Worm (Caenorhabditis elegans) whole organism, early embryonic: ENCODE data around the gene clec-160.

Experiments
- aly-1 ChIP-seq: sonication (generic microtip); optimal IDR thresholded peaks from 2 replicates; lab custom pipeline; 2016; ENCODE audit warnings: missing genetic modification characterization, missing compliant biosample characterization
- ama-1 ChIP-seq: fragments of 150-350 bp; optimal IDR thresholded peaks from 2 replicates; lab custom pipeline; 2014
- ceh-36 ChIP-seq: sonication (generic microtip); optimal IDR thresholded peaks from 2 replicates; lab custom pipeline; 2016; ENCODE audit warnings: missing genetic modification characterization, inconsistent platforms, missing compliant biosample characterization
- hnd-1 ChIP-seq: sonication (generic microtip); optimal IDR thresholded peaks from 2 replicates; lab custom pipeline; 2016; ENCODE audit warnings: missing genetic modification characterization, missing compliant biosample characterization
- pes-1 ChIP-seq: fragments of 200-800 bp; sonication (Bioruptor generic); IDR thresholded peaks from 2 replicates; pipeline ENCODE4 v1.3.6; 2022; ENCODE audit warnings: missing genetic modification reagents, missing genetic modification characterization, missing compliant biosample characterization
- scrt-1 ChIP-seq: fragments of 200-800 bp; sonication (Bioruptor generic); IDR thresholded peaks from 2 replicates; pipeline ENCODE4 v1.3.6; 2022; ENCODE audit warnings: missing genetic modification characterization, missing compliant biosample characterization
- sea-1 ChIP-seq: fragments of 200-800 bp; sonication (Bioruptor generic); conservative IDR thresholded peaks from 2 replicates; pipeline ENCODE4 v1.3.6; 2022; ENCODE audit warnings: missing genetic modification characterization, missing compliant biosample characterization
- tbx-11 ChIP-seq: fragments of 200-800 bp; sonication (Bioruptor generic); IDR thresholded peaks from 2 replicates; pipeline ENCODE4 v1.3.6; 2022; ENCODE audit warnings: missing genetic modification characterization, missing compliant biosample characterization
- tbx-37 ChIP-seq: fragments of 200-800 bp; sonication (Bioruptor generic); conservative IDR thresholded peaks from 2 replicates; pipeline ENCODE4 v1.3.6; 2022; ENCODE audit warnings: missing genetic modification reagents, missing genetic modification characterization, missing compliant biosample characterization

DNA sequence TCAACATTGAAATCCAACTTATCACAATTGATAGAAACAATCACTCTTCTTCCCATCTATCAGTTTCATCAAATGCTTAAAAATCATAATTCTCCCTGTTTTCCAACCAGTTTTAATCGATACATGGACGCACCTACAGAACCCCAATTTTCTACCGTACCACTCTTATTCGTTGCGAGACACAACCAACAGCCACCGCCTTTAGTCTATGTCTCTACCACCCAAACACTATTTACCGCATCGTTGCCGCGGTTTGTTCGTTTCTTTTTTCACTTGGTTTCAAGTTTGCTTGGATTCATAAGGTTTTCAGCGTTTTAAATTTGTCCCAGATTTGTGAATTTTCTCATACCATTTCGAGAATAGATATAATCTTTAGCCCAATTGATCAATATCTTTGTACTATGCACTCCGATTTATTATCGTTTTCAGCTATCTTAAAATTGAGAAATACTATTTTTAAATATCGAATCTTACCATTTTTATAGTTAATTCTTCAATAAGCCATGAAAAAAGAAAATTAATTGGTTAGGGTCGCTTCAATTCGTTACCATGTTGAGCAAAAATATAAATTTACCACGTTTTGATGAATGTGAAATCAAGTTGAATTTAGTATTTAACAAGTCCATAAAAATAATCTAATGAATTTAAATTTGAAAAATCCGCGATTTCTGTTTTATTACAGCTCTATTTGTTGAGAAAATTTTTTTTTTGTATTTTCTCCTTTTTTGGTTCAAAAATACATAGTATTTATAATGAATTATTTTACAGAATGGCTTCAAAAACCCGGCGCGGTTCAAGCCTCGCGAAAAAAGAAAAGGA lies 34.7 kb upstream of the clec-160 start, which contains the start of gene F10E9.3:
- TF ChIP-seq ama-1 (lab: Kevin White, UChicago), result no peak
- TF ChIP-seq ceh-36 (tag; lab: Kevin White, UChicago), result no peak
- no peak for TF ChIP-seq sea-1 (GFP tag; lab: Robert Waterston, UW)
- no peak for TF ChIP-seq tbx-11 (GFP tag; lab: Robert Waterston, UW)
- no peak for TF ChIP-seq scrt-1
- TF ChIP-seq tbx-37, result no peak
- TF ChIP-seq pes-1 (GFP tag; lab: Robert Waterston, UW), result no peak
- no peak for TF ChIP-seq hnd-1 (tag; lab: Kevin White, UChicago)
- no peak for TF ChIP-seq aly-1 (tag; lab: Kevin White, UChicago)
